Worm (Caenorhabditis elegans) whole organism, L4 larva: ENCODE results near the gene lin-40.
"Not testable (repeated sequence)": the region's sequence is repeated elsewhere in the genome, so short reads cannot be mapped to it uniquely, and the experiment has no call there.

Source experiments
- nhr-11 ChIP-seq: fragments of 150-350 bp; optimal IDR thresholded peaks from 2 replicates; lab custom pipeline; 2014; ENCODE audit warnings: missing biosample characterization, missing genetic modification characterization
- nhr-237 ChIP-seq: sonication (generic microtip); optimal IDR thresholded peaks from 2 replicates; lab custom pipeline; 2017; ENCODE audit warnings: missing biosample characterization, missing genetic modification characterization
- unc-39 ChIP-seq: sonication (generic microtip); optimal IDR thresholded peaks from 2 replicates; lab custom pipeline; 2017; ENCODE audit warnings: missing biosample characterization, missing genetic modification characterization

DNA sequence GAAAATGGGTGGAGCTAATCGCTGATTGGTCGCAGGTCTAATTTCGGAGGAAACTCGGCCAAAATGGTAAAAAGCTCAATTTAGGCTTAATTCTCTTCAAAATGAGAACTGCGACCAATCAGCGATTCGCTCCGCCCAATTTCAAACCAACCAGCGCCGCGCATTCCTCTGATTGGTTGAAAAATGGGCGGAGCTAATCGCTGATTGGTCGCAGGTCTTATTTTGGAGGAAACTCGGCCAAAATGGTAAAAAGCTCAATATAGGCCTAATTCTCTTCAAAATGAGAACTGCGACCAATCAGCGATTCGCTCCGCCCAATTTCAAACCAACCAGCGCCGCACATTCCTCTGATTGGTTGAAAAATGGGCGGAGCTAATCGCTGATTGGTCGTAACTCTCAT, 2.8 kb downstream of the lin-40 start:
- not testable (repeated sequence) for TF ChIP-seq nhr-11, nhr-237, unc-39 (tag; lab: Kevin White, UChicago)
